Worm (Caenorhabditis elegans): Measurements from ENCODE around the gene puf-6.

ce11 chrII:13023518-13023917 lies 19.7 kb downstream of the puf-6 start:
- no peak for TF ChIP-seq ceh-39 (tag; optimal IDR thresholded peaks at IDR 0.05)
- no peak for TF ChIP-seq nhr-28 (tag; optimal IDR thresholded peaks at IDR 0.05)
- TF ChIP-seq mep-1 (tag; optimal IDR thresholded peaks at IDR 0.05): no peak
- no peak for TF ChIP-seq elt-3 (tag; optimal IDR thresholded peaks at IDR 0.05)
- no peak for TF ChIP-seq pha-4 (tag; optimal IDR thresholded peaks at IDR 0.05)
- no peak for TF ChIP-seq unc-62 (GFP tag; optimal IDR thresholded peaks at IDR 0.05)
- TF ChIP-seq lsy-2 (tag; optimal IDR thresholded peaks at IDR 0.05): no peak
- no peak for TF ChIP-seq nhr-76 (tag; optimal IDR thresholded peaks at IDR 0.05)
- TF ChIP-seq bed-3 (GFP tag; optimal IDR thresholded peaks at IDR 0.05): no peak
- no peak for TF ChIP-seq elt-1 (tag; optimal IDR thresholded peaks at IDR 0.05; ENCODE audit: borderline replicate concordance, insufficient read depth)
- TF ChIP-seq lin-32 (GFP tag; optimal IDR thresholded peaks at IDR 0.05): no peak
- no peak for TF ChIP-seq unc-39 (tag; optimal IDR thresholded peaks at IDR 0.05)
- TF ChIP-seq hlh-1 (tag; optimal IDR thresholded peaks at IDR 0.05): no peak

Data from whole organism, mixed stage, embryonic.